Fruit fly (Drosophila melanogaster): ENCODE results near the gene CCT7.

CCT7 gene

dm6 chr3R:8810397-8811184, 9.2 kb downstream of the CCT7 start:
- TF ChIP-seq psq (optimal IDR thresholded peaks at IDR 0.05) (no peak), Sin3A (optimal IDR thresholded peaks at IDR 0.05) (no peak), Myc (optimal IDR thresholded peaks at IDR 0.05) (no peak), insv (optimal IDR thresholded peaks at IDR 0.05) (no peak), ttk (optimal IDR thresholded peaks at IDR 0.05) (no peak), h (optimal IDR thresholded peaks at IDR 0.05) (no peak)

dm6 chr3R:8811323-8811936, 10.1 kb downstream of the CCT7 start:
- TF ChIP-seq Sin3A (optimal IDR thresholded peaks at IDR 0.05) (no peak), h (optimal IDR thresholded peaks at IDR 0.05) (no peak), psq (optimal IDR thresholded peaks at IDR 0.05) (no peak), insv (optimal IDR thresholded peaks at IDR 0.05) (no peak), ttk (optimal IDR thresholded peaks at IDR 0.05) (no peak), Myc (optimal IDR thresholded peaks at IDR 0.05) (no peak)

dm6 chr3R:8812342-8812966, 11.1 kb downstream of the CCT7 start:
- no peak for TF ChIP-seq insv (optimal IDR thresholded peaks at IDR 0.05)
- no peak for TF ChIP-seq ttk (optimal IDR thresholded peaks at IDR 0.05)
- TF ChIP-seq h (optimal IDR thresholded peaks at IDR 0.05) = no peak
- no peak for TF ChIP-seq Sin3A (optimal IDR thresholded peaks at IDR 0.05)
- no peak for TF ChIP-seq Myc (optimal IDR thresholded peaks at IDR 0.05)
- no peak for TF ChIP-seq psq (optimal IDR thresholded peaks at IDR 0.05)

- TF ChIP-seq psq (optimal IDR thresholded peaks at IDR 0.05) = no peak
- TF ChIP-seq Sin3A (optimal IDR thresholded peaks at IDR 0.05) = no peak
- TF ChIP-seq ttk (optimal IDR thresholded peaks at IDR 0.05) = no peak
- TF ChIP-seq Myc (optimal IDR thresholded peaks at IDR 0.05) = no peak
- no peak for TF ChIP-seq insv (optimal IDR thresholded peaks at IDR 0.05)
- TF ChIP-seq h (optimal IDR thresholded peaks at IDR 0.05) = no peak
These were observed 11.8 kb downstream of the CCT7 start, which contains the start of gene CG9837 for dm6 chr3R:8813164-8813629. Gene CG9837, minus strand, starts transcription at chr3R:8813579.

- TF ChIP-seq insv (optimal IDR thresholded peaks at IDR 0.05) (no peak), Sin3A (optimal IDR thresholded peaks at IDR 0.05) (no peak), Myc (optimal IDR thresholded peaks at IDR 0.05) (no peak), ttk (optimal IDR thresholded peaks at IDR 0.05) (no peak), psq (optimal IDR thresholded peaks at IDR 0.05) (no peak), h (optimal IDR thresholded peaks at IDR 0.05) (no peak)
These were observed 12.8 kb downstream of the CCT7 start for dm6 chr3R:8814029-8814647.

dm6 chr3R:8815074-8815473, 13.7 kb downstream of the CCT7 start:
- TF ChIP-seq psq (optimal IDR thresholded peaks at IDR 0.05) (no peak), h (optimal IDR thresholded peaks at IDR 0.05) (no peak), Myc (optimal IDR thresholded peaks at IDR 0.05) (no peak), ttk (optimal IDR thresholded peaks at IDR 0.05) (no peak), insv (optimal IDR thresholded peaks at IDR 0.05) (no peak), Sin3A (optimal IDR thresholded peaks at IDR 0.05) (no peak)

- TF ChIP-seq h (optimal IDR thresholded peaks at IDR 0.05) (no peak), ttk (optimal IDR thresholded peaks at IDR 0.05) (peak; percentile 98), psq (optimal IDR thresholded peaks at IDR 0.05) (no peak)
These were observed 16.9 kb downstream of the CCT7 start for dm6 chr3R:8818239-8818638.

dm6 chr3R:8819551-8820057, 18.2 kb downstream of the CCT7 start:
- TF ChIP-seq Sin3A (optimal IDR thresholded peaks at IDR 0.05) = no peak
- TF ChIP-seq insv (optimal IDR thresholded peaks at IDR 0.05) = no peak
- TF ChIP-seq h (optimal IDR thresholded peaks at IDR 0.05) = no peak
- no peak for TF ChIP-seq ttk (optimal IDR thresholded peaks at IDR 0.05)
- TF ChIP-seq psq (optimal IDR thresholded peaks at IDR 0.05) = no peak
- no peak for TF ChIP-seq Myc (optimal IDR thresholded peaks at IDR 0.05)

- no peak for TF ChIP-seq psq (optimal IDR thresholded peaks at IDR 0.05)
- no peak for TF ChIP-seq insv (optimal IDR thresholded peaks at IDR 0.05)
- no peak for TF ChIP-seq Sin3A (optimal IDR thresholded peaks at IDR 0.05)
- no peak for TF ChIP-seq ttk (optimal IDR thresholded peaks at IDR 0.05)
- TF ChIP-seq h (optimal IDR thresholded peaks at IDR 0.05) = no peak
- no peak for TF ChIP-seq Myc (optimal IDR thresholded peaks at IDR 0.05)
These were observed 19.1 kb downstream of the CCT7 start, which contains the start of gene aqz for dm6 chr3R:8820428-8820912. Gene aqz, minus strand, starts transcription at chr3R:8820682.

- no peak for TF ChIP-seq h (optimal IDR thresholded peaks at IDR 0.05)
- TF ChIP-seq ttk (optimal IDR thresholded peaks at IDR 0.05) = no peak
These were observed 20.3 kb downstream of the CCT7 start, which contains the start of gene CG8369 for dm6 chr3R:8821623-8822022. Gene CG8369, plus strand, starts transcription at chr3R:8822008.

- TF ChIP-seq insv (optimal IDR thresholded peaks at IDR 0.05) = no peak
- TF ChIP-seq ttk (optimal IDR thresholded peaks at IDR 0.05) = no peak
- TF ChIP-seq Myc (optimal IDR thresholded peaks at IDR 0.05) = no peak
- TF ChIP-seq Sin3A (optimal IDR thresholded peaks at IDR 0.05) = no peak
- TF ChIP-seq h (optimal IDR thresholded peaks at IDR 0.05) = no peak
- TF ChIP-seq psq (optimal IDR thresholded peaks at IDR 0.05) = no peak
These were observed 21.6 kb downstream of the CCT7 start for dm6 chr3R:8822919-8823318.

Data from Kc167 (cell line).